Worm (Caenorhabditis elegans): ENCODE results near the gene nhr-229.
"Not testable (repeated sequence)": the region's sequence is repeated elsewhere in the genome, so short reads cannot be mapped to it uniquely, and the experiment has no call there.

DNA sequence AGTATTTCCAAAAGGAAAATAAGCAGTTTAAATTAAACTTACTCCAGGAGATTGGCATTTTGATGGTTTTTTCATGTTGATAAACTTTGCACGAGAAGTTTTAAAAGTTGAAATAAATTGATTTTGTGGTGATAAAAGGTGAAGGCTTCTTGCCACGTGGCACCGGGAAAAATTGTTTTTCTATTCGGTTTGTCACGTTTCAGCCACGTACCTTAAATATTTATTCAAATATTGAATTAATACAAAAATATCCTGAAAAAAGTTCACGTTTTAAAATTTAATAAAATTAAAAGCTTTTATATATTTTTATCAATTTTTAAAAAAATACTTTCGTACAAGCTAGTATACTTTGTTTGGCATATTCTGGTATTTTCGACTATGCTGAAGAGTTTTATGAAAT is 40.4 kb upstream of the nhr-229 start, which contains the start of gene Y116A8C.24:
- TF ChIP-seq efl-1 (optimal IDR thresholded peaks at IDR 0.05); efl-1 (GFP tag; optimal IDR thresholded peaks at IDR 0.05 in 1 of 2); lsy-2 (tag; optimal IDR thresholded peaks at IDR 0.05); ces-1 (GFP tag; optimal IDR thresholded peaks at IDR 0.05); elt-3 (tag; optimal IDR thresholded peaks at IDR 0.05); ceh-82 (tag; optimal IDR thresholded peaks at IDR 0.05); skn-1 (tag; optimal IDR thresholded peaks at IDR 0.05); nhr-77 (tag; optimal IDR thresholded peaks at IDR 0.05); zag-1 (tag; optimal IDR thresholded peaks at IDR 0.05); C04F5.9 (tag; optimal IDR thresholded peaks at IDR 0.05); mdl-1 (tag; optimal IDR thresholded peaks at IDR 0.05): not testable (repeated sequence)

All from whole organism, L1 larva.